Fruit fly (Drosophila melanogaster): ENCODE measurements around the gene side-VII.

Gene side-VII

DNA sequence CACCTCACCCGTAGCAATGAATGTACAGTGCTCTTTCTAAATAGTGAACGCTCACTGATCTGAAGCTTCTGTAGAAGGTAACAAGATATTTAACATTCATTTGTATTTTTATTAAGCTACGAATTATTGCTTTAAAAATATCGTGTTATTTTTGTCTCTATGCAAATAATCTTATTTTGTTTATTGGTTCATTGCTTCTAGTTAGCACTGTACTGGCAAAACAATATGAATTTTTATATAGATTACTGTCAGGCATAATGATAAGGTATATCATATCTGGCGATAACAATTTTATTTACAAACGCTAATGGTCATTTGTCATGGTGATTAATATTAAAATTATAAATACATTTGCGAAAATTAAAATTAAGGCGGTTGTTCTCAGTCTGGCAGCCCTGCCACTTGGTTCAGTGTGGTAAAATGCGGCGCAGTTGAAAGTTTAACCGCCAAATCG is 31.8 kb upstream of the side-VII start, which contains the start of gene CG9471 (continued):
- peak; percentile 94 for TF ChIP-seq CG10543 (GFP tag; optimal IDR thresholded peaks at IDR 0.05)
- peak; percentile 94 for TF ChIP-seq unpg (GFP tag; optimal IDR thresholded peaks at IDR 0.05)
- peak; percentile 93 for TF ChIP-seq Rfx (GFP tag; IDR thresholded peaks at IDR 0.05)
- TF ChIP-seq ab (GFP tag; optimal IDR thresholded peaks at IDR 0.05) = peak; percentile 43
- TF ChIP-seq CG8281 (tag; optimal IDR thresholded peaks at IDR 0.05) = peak; percentile 68
- peak; percentile 88 for TF ChIP-seq peb (GFP tag; IDR thresholded peaks at IDR 0.05)
- no peak for TF ChIP-seq Kr (GFP tag; optimal IDR thresholded peaks at IDR 0.05)
- peak; percentile 94 for TF ChIP-seq Dip3 (GFP tag; optimal IDR thresholded peaks at IDR 0.05)
- TF ChIP-seq ken (GFP tag; IDR thresholded peaks at IDR 0.05) = peak; percentile 77
- TF ChIP-seq CG34224 (GFP tag; IDR thresholded peaks at IDR 0.05; ENCODE audit: partially characterized antibody) = no peak
- TF ChIP-seq Hr51 (GFP tag; optimal IDR thresholded peaks at IDR 0.05) = peak; percentile 75 to 92
- TF ChIP-seq CG6654 (GFP tag; optimal IDR thresholded peaks at IDR 0.05) = peak; percentile 78
- TF ChIP-seq Atf-2 (GFP tag; optimal IDR thresholded peaks at IDR 0.05) = peak; percentile 82
- peak; percentile 80 for TF ChIP-seq Oaz (GFP tag; IDR thresholded peaks at IDR 0.05)
- peak; percentile 93 for TF ChIP-seq CG30403 (GFP tag; optimal IDR thresholded peaks at IDR 0.05)
- peak; percentile 73 for TF ChIP-seq Poxn (GFP tag; IDR thresholded peaks at IDR 0.05)
- TF ChIP-seq GATAe (GFP tag; conservative IDR thresholded peaks at IDR 0.05) = peak; percentile 88
- peak; percentile 91 for TF ChIP-seq ara (GFP tag; IDR thresholded peaks at IDR 0.05)
- TF ChIP-seq CG7271 (tag; optimal IDR thresholded peaks at IDR 0.05) = peak; percentile 73
- TF ChIP-seq dmrt99B (tag; optimal IDR thresholded peaks at IDR 0.05) = peak; percentile 91
- TF ChIP-seq maf-S (GFP tag; optimal IDR thresholded peaks at IDR 0.05) = peak; percentile 86
- peak; percentile 76; the same call in 1 of the 2 replicates for TF ChIP-seq toy (GFP tag; IDR thresholded peaks at IDR 0.05)
- peak; percentile 87 for TF ChIP-seq CG13894 (tag; optimal IDR thresholded peaks at IDR 0.05)
- TF ChIP-seq CG5953 (GFP tag; IDR thresholded peaks at IDR 0.05) = peak; percentile 83
- peak; percentile 88 for TF ChIP-seq mirr (GFP tag; optimal IDR thresholded peaks at IDR 0.05)
- TF ChIP-seq gfzf (GFP tag; optimal IDR thresholded peaks at IDR 0.05) = no peak
- TF ChIP-seq abd-A (tag; optimal IDR thresholded peaks at IDR 0.05) = no peak
- TF ChIP-seq bbx (GFP tag; IDR thresholded peaks at IDR 0.05; ENCODE audit: partially characterized antibody) = no peak
- peak; percentile 67; the same call in 1 of the 3 replicates for TF ChIP-seq CG6175 (GFP tag; IDR thresholded peaks at IDR 0.05)
- TF ChIP-seq ATbp (GFP tag; optimal IDR thresholded peaks at IDR 0.05) = peak; percentile 88
- TF ChIP-seq CG10565 (GFP tag; optimal IDR thresholded peaks at IDR 0.05) = peak; percentile 64
- TF ChIP-seq gce (GFP tag; IDR thresholded peaks at IDR 0.05) = peak; percentile 80; the same call in 2 of the 3 replicates
- peak; percentile 80 for TF ChIP-seq onecut (GFP tag; IDR thresholded peaks at IDR 0.05)
- TF ChIP-seq CG11696 (GFP tag; IDR thresholded peaks at IDR 0.05) = peak; percentile 84
- TF ChIP-seq grn (GFP tag; optimal IDR thresholded peaks at IDR 0.05) = peak; percentile 82
- peak; percentile 91 for TF ChIP-seq sug (tag; optimal IDR thresholded peaks at IDR 0.05)
- TF ChIP-seq ci (GFP tag; IDR thresholded peaks at IDR 0.05) = peak; percentile 94
- peak; percentile 72 for TF ChIP-seq en (GFP tag; optimal IDR thresholded peaks at IDR 0.05)
- TF ChIP-seq esg (GFP tag; conservative IDR thresholded peaks at IDR 0.05) = peak; percentile 92
- peak; percentile 83 for TF ChIP-seq odd (GFP tag; optimal IDR thresholded peaks at IDR 0.05)
- TF ChIP-seq Opbp (GFP tag; IDR thresholded peaks at IDR 0.05; ENCODE audit: partially characterized antibody) = no peak
- TF ChIP-seq CG1603 (tag; optimal IDR thresholded peaks at IDR 0.05) = peak; percentile 84
- TF ChIP-seq CG4404 (GFP tag; IDR thresholded peaks at IDR 0.05) = peak; percentile 79
- peak; percentile 78 for TF ChIP-seq D19B (GFP tag; optimal IDR thresholded peaks at IDR 0.05)
- peak; percentile 92 for TF ChIP-seq CG11504 (tag; optimal IDR thresholded peaks at IDR 0.05)
- peak; percentile 85 for TF ChIP-seq crc (GFP tag; optimal IDR thresholded peaks at IDR 0.05)
- TF ChIP-seq zf30C (GFP tag; optimal IDR thresholded peaks at IDR 0.05) = no peak
- peak; percentile 94 for TF ChIP-seq Hsf (GFP tag; optimal IDR thresholded peaks at IDR 0.05)
- TF ChIP-seq slbo (GFP tag; IDR thresholded peaks at IDR 0.05) = peak; percentile 96
- TF ChIP-seq CG9609 (GFP tag; optimal IDR thresholded peaks at IDR 0.05) = peak; percentile 84
- no peak for TF ChIP-seq br (optimal IDR thresholded peaks at IDR 0.05)

All from whole organism, embryonic.